Worm (Caenorhabditis elegans) whole organism, L1 larva: ENCODE measurements around the gene clec-179.

Experiments used
- C04F5.9 ChIP-seq: sonication (generic microtip); optimal IDR thresholded peaks from 2 replicates; lab custom pipeline; 2016; ENCODE audit warnings: missing genetic modification characterization, missing compliant biosample characterization
- F16B12.6 ChIP-seq: fragments of 150-350 bp; optimal IDR thresholded peaks from 2 replicates; lab custom pipeline; 2014; ENCODE audit warnings: missing biosample characterization, missing genetic modification characterization
- Y116A8C.19 ChIP-seq: sonication (generic microtip); optimal IDR thresholded peaks from 2 replicates; lab custom pipeline; 2016; ENCODE audit warnings: missing compliant biosample characterization, missing genetic modification characterization, borderline replicate concordance
- alr-1 ChIP-seq: fragments of 200-800 bp; sonication (Bioruptor generic); optimal IDR thresholded peaks from 2 replicates; lab custom pipeline; 2018; ENCODE audit warnings: borderline replicate concordance, mild to moderate bottlenecking, missing genetic modification characterization, missing compliant biosample characterization
- ama-1 ChIP-seq: fragments of 150-350 bp; optimal IDR thresholded peaks from 2 replicates; lab custom pipeline; 2014
- ceh-8 ChIP-seq: fragments of 200-800 bp; sonication (Bioruptor generic); optimal IDR thresholded peaks from 2 replicates; lab custom pipeline; 2018; ENCODE audit warnings: mild to moderate bottlenecking, missing genetic modification characterization, moderate library complexity, missing compliant biosample characterization
- ceh-88 ChIP-seq: fragments of 200-800 bp; sonication (Bioruptor generic); IDR thresholded peaks from 2 replicates; pipeline ENCODE4 v1.3.6; 2022; ENCODE audit warnings: missing genetic modification characterization, missing compliant biosample characterization
- ceh-90 ChIP-seq: sonication (generic microtip); optimal IDR thresholded peaks from 2 replicates; lab custom pipeline; 2016; ENCODE audit warnings: missing genetic modification characterization, missing compliant biosample characterization
- dsc-1 ChIP-seq: sonication (generic microtip); optimal IDR thresholded peaks from 2 replicates; lab custom pipeline; 2016; ENCODE audit warnings: mild to moderate bottlenecking, missing genetic modification characterization, missing compliant biosample characterization
- egl-27 ChIP-seq, 2 experiments: fragments of 150-350 bp in 1 of 2; sonication (generic microtip); optimal IDR thresholded peaks; 3 replicates each; lab custom pipeline; 2017 to 2018; ENCODE audit warnings: missing biosample characterization in 2 of 2, missing genetic modification characterization in 2 of 2, missing genetic modification reagents in 2 of 2
- elt-3 ChIP-seq, 6 experiments: fragments of 150-350 bp in 1 of 6; sonication (generic microtip); optimal IDR thresholded peaks; 2 replicates each; lab custom pipeline; 2017 to 2018; ENCODE audit warnings: missing biosample characterization in 6 of 6, missing genetic modification characterization in 6 of 6, inconsistent platforms in 1 of 6
- ets-5 ChIP-seq: fragments of 200-800 bp; sonication (Bioruptor generic); IDR thresholded peaks from 2 replicates; pipeline ENCODE4 v1.3.6; 2022; ENCODE audit warnings: missing genetic modification characterization, missing compliant biosample characterization
- fkh-10 ChIP-seq: sonication (generic microtip); optimal IDR thresholded peaks from 2 replicates; lab custom pipeline; 2017; ENCODE audit warnings: missing biosample characterization, missing genetic modification reagents, missing genetic modification characterization
- fkh-4 ChIP-seq: sonication (generic microtip); optimal IDR thresholded peaks from 2 replicates; lab custom pipeline; 2016; ENCODE audit warnings: missing compliant biosample characterization, missing genetic modification characterization, borderline replicate concordance
- fkh-8 ChIP-seq: sonication (generic microtip); optimal IDR thresholded peaks from 2 replicates; lab custom pipeline; 2016; ENCODE audit warnings: mild to moderate bottlenecking, missing genetic modification characterization, missing compliant biosample characterization
- fos-1 ChIP-seq: fragments of 150-350 bp; optimal IDR thresholded peaks from 2 replicates; lab custom pipeline; 2014; ENCODE audit warnings: missing biosample characterization, missing genetic modification characterization
- grh-1 ChIP-seq: fragments of 200-800 bp; sonication (Bioruptor generic); IDR thresholded peaks from 2 replicates; pipeline ENCODE4 v1.3.6; 2022; ENCODE audit warnings: missing genetic modification reagents, missing genetic modification characterization, missing compliant biosample characterization
- hlh-17 ChIP-seq: fragments of 200-800 bp; sonication (Bioruptor generic); optimal IDR thresholded peaks from 2 replicates; lab custom pipeline; 2018; ENCODE audit warnings: missing genetic modification characterization, mild to moderate bottlenecking, missing compliant biosample characterization, moderate library complexity, borderline replicate concordance
- hlh-4 ChIP-seq: sonication (generic microtip); optimal IDR thresholded peaks from 2 replicates; lab custom pipeline; 2016; ENCODE audit warnings: mild to moderate bottlenecking, missing genetic modification characterization, missing compliant biosample characterization
- isw-1 ChIP-seq: fragments of 200-800 bp; sonication (Bioruptor generic); IDR thresholded peaks from 2 replicates; pipeline ENCODE4 v1.3.6; 2022; ENCODE audit warnings: missing genetic modification characterization, missing compliant biosample characterization
- lin-15B ChIP-seq: fragments of 150-350 bp; sonication (generic microtip); optimal IDR thresholded peaks from 3 replicates; lab custom pipeline; 2014; ENCODE audit warnings: missing biosample characterization, missing genetic modification characterization
- lin-39 ChIP-seq: fragments of 150-350 bp; optimal IDR thresholded peaks from 2 replicates; lab custom pipeline; 2014; ENCODE audit warnings: missing biosample characterization, missing genetic modification reagents, missing genetic modification characterization
- lsy-2 ChIP-seq, 2 experiments: fragments of 150-350 bp; optimal IDR thresholded peaks; 2 replicates each; lab custom pipeline; 2014; ENCODE audit warnings: missing biosample characterization in 2 of 2, missing genetic modification characterization in 2 of 2
- mab-9 ChIP-seq: fragments of 200-800 bp; sonication (Bioruptor generic); IDR thresholded peaks from 2 replicates; pipeline ENCODE4 v1.3.6; 2022; ENCODE audit warnings: missing genetic modification reagents, missing genetic modification characterization, missing compliant biosample characterization
- mdl-1 ChIP-seq, 2 experiments: fragments of 150-350 bp; optimal IDR thresholded peaks; 2 replicates each; lab custom pipeline; 2014 to 2017; ENCODE audit warnings: missing biosample characterization in 2 of 2, missing genetic modification characterization in 2 of 2, inconsistent platforms in 1 of 2
- mef-2 ChIP-seq: fragments of 150-350 bp; optimal IDR thresholded peaks from 2 replicates; lab custom pipeline; 2014; ENCODE audit warnings: missing biosample characterization, missing genetic modification characterization
- mep-1 ChIP-seq: fragments of 150-350 bp; optimal IDR thresholded peaks from 2 replicates; lab custom pipeline; 2014; ENCODE audit warnings: missing biosample characterization, missing genetic modification characterization
- nhr-12 ChIP-seq: sonication (generic microtip); optimal IDR thresholded peaks from 2 replicates; lab custom pipeline; 2017; ENCODE audit warnings: missing biosample characterization, missing genetic modification characterization
- nhr-19 ChIP-seq: fragments of 200-800 bp; sonication (Bioruptor generic); conservative IDR thresholded peaks from 2 replicates; pipeline ENCODE4 v1.3.6; 2022; ENCODE audit warnings: missing genetic modification characterization, missing compliant biosample characterization
- nhr-28 ChIP-seq: fragments of 150-350 bp; optimal IDR thresholded peaks from 2 replicates; lab custom pipeline; 2014; ENCODE audit warnings: missing biosample characterization, missing genetic modification characterization
- nhr-47 ChIP-seq: sonication (generic microtip); optimal IDR thresholded peaks from 2 replicates; lab custom pipeline; 2016; ENCODE audit warnings: mild to moderate bottlenecking, missing genetic modification characterization, moderate library complexity, missing compliant biosample characterization
- nhr-71 ChIP-seq: sonication (generic microtip); optimal IDR thresholded peaks from 2 replicates; lab custom pipeline; 2016; ENCODE audit warnings: mild to moderate bottlenecking, missing genetic modification characterization, moderate library complexity, missing compliant biosample characterization
- nhr-76 ChIP-seq: sonication (generic microtip); optimal IDR thresholded peaks from 2 replicates; lab custom pipeline; 2017; ENCODE audit warnings: missing biosample characterization, missing genetic modification characterization
- nhr-85 ChIP-seq: sonication (generic microtip); peaks from one replicate; lab custom pipeline; 2016; ENCODE audit warnings: missing genetic modification characterization, inconsistent platforms, missing compliant biosample characterization
- nhr-90 ChIP-seq: sonication (generic microtip); optimal IDR thresholded peaks from 2 replicates; lab custom pipeline; 2016; ENCODE audit warnings: mild to moderate bottlenecking, missing genetic modification characterization, missing compliant biosample characterization; ENCODE audit not compliant: poor library complexity
- pax-3 ChIP-seq: fragments of 200-800 bp; sonication (Bioruptor generic); optimal IDR thresholded peaks from 2 replicates; lab custom pipeline; 2018; ENCODE audit warnings: mild to moderate bottlenecking, missing genetic modification characterization, moderate library complexity, missing compliant biosample characterization
- pqm-1 ChIP-seq: sonication (generic microtip); optimal IDR thresholded peaks from 3 replicates; lab custom pipeline; 2017; ENCODE audit warnings: missing biosample characterization, missing genetic modification characterization
- skn-1 ChIP-seq: fragments of 150-350 bp; optimal IDR thresholded peaks from 2 replicates; lab custom pipeline; 2014; ENCODE audit warnings: missing biosample characterization, missing genetic modification characterization
- snpc-4 ChIP-seq: fragments of 150-350 bp; optimal IDR thresholded peaks from 2 replicates; lab custom pipeline; 2014; ENCODE audit warnings: missing biosample characterization, missing genetic modification characterization
- snu-23 ChIP-seq: sonication (generic microtip); optimal IDR thresholded peaks from 2 replicates; lab custom pipeline; 2016; ENCODE audit warnings: missing genetic modification characterization, missing compliant biosample characterization
- sox-4 ChIP-seq: sonication (generic microtip); optimal IDR thresholded peaks from 2 replicates; lab custom pipeline; 2016; ENCODE audit warnings: missing genetic modification characterization, missing compliant biosample characterization
- sup-37 ChIP-seq: fragments of 200-800 bp; sonication (Bioruptor generic); optimal IDR thresholded peaks from 2 replicates; lab custom pipeline; 2018; ENCODE audit warnings: mild to moderate bottlenecking, missing genetic modification characterization, missing compliant biosample characterization
- swsn-7 ChIP-seq: sonication (generic microtip); optimal IDR thresholded peaks from 2 replicates; lab custom pipeline; 2016; ENCODE audit warnings: missing genetic modification characterization, missing compliant biosample characterization
- unc-130 ChIP-seq: fragments of 150-350 bp; optimal IDR thresholded peaks from 2 replicates; lab custom pipeline; 2017; ENCODE audit warnings: missing biosample characterization, missing genetic modification characterization, inconsistent platforms
- unc-30 ChIP-seq: sonication (generic microtip); optimal IDR thresholded peaks from 2 replicates; lab custom pipeline; 2017; ENCODE audit warnings: missing biosample characterization, missing genetic modification characterization
- unc-62 ChIP-seq: fragments of 150-350 bp; optimal IDR thresholded peaks from 2 replicates; lab custom pipeline; 2014; ENCODE audit warnings: missing biosample characterization, missing genetic modification reagents, missing genetic modification characterization
- unc-86 ChIP-seq: sonication (generic microtip); optimal IDR thresholded peaks from 2 replicates; lab custom pipeline; 2016; ENCODE audit warnings: missing genetic modification characterization, missing compliant biosample characterization
- unc-98 ChIP-seq: fragments of 200-800 bp; sonication (Bioruptor generic); IDR thresholded peaks from 2 replicates; pipeline ENCODE4 v1.3.6; 2022; ENCODE audit warnings: missing genetic modification characterization, missing compliant biosample characterization
- xbp-1 ChIP-seq: sonication (generic microtip); optimal IDR thresholded peaks from 2 replicates; lab custom pipeline; 2016; ENCODE audit warnings: missing genetic modification characterization, missing compliant biosample characterization
- zip-4 ChIP-seq: fragments of 200-800 bp; sonication (Bioruptor generic); optimal IDR thresholded peaks from 2 replicates; lab custom pipeline; 2018; ENCODE audit warnings: mild to moderate bottlenecking, missing genetic modification characterization, moderate library complexity, missing compliant biosample characterization
- ztf-11 ChIP-seq, 2 experiments: sonication (generic microtip); optimal IDR thresholded peaks; 2 replicates each; lab custom pipeline; 2016 to 2017; ENCODE audit warnings: missing genetic modification characterization in 2 of 2, missing biosample characterization in 1 of 2, missing compliant biosample characterization in 1 of 2

The clec-179 gene

ce11 chrIV:7166553-7166952, 17.9 kb downstream of the clec-179 start, which contains the start of gene C42D4.18 (continued):
- TF ChIP-seq elt-3 (tag; optimal IDR thresholded peaks at IDR 0.05; lab: Kevin White, UChicago), result no peak
- no peak for TF ChIP-seq ceh-88
- TF ChIP-seq nhr-76 (tag; lab: Kevin White, UChicago), result no peak
- peak; percentile 24 for TF ChIP-seq isw-1 (GFP tag; lab: Robert Waterston, UW)
- TF ChIP-seq ceh-8, result no peak
- TF ChIP-seq ztf-11 (tag; optimal IDR thresholded peaks at IDR 0.05; lab: Kevin White, UChicago), result no peak
- TF ChIP-seq fkh-8, result peak; percentile 37
- TF ChIP-seq xbp-1, result no peak
- peak; percentile 50 for TF ChIP-seq snu-23 (GFP tag; lab: Kevin White, UChicago)
- TF ChIP-seq nhr-47 (tag; lab: Kevin White, UChicago), result peak; percentile 38
- peak; percentile 16 for TF ChIP-seq F16B12.6 (tag; lab: Kevin White, UChicago)
- peak; percentile 36 to 44 for TF ChIP-seq lsy-2 (tag; optimal IDR thresholded peaks at IDR 0.05; lab: Kevin White, UChicago)
- TF ChIP-seq unc-130 (tag; lab: Kevin White, UChicago), result no peak
- peak; percentile 57 for TF ChIP-seq nhr-71 (tag; lab: Kevin White, UChicago)
- no peak for TF ChIP-seq ceh-90 (tag; lab: Kevin White, UChicago)
- TF ChIP-seq dsc-1 (tag; lab: Kevin White, UChicago), result peak; percentile 42
- TF ChIP-seq sox-4 (tag; lab: Kevin White, UChicago), result no peak
- no peak for TF ChIP-seq mef-2 (tag; lab: Kevin White, UChicago)
- TF ChIP-seq zip-4 (GFP tag; lab: Kevin White, UChicago), result no peak
- TF ChIP-seq egl-27 (tag; optimal IDR thresholded peaks at IDR 0.05; lab: Kevin White, UChicago), result no peak
- TF ChIP-seq swsn-7 (tag; lab: Kevin White, UChicago), result peak; percentile 25
- peak in 1 of 2 experiments; percentile 29 for TF ChIP-seq mdl-1 (tag; optimal IDR thresholded peaks at IDR 0.05; lab: Kevin White, UChicago)
- TF ChIP-seq ama-1 (lab: Kevin White, UChicago), result no peak
- no peak for TF ChIP-seq nhr-19 (GFP tag; lab: Robert Waterston, UW)
- no peak for TF ChIP-seq C04F5.9 (tag; lab: Kevin White, UChicago)
- TF ChIP-seq pax-3 (tag; lab: Kevin White, UChicago), result no peak
- TF ChIP-seq lin-15B (tag; lab: Kevin White, UChicago), result no peak
- TF ChIP-seq fkh-10 (GFP tag; lab: Kevin White, UChicago), result no peak
- TF ChIP-seq nhr-85 (tag; lab: Kevin White, UChicago), result peak; percentile 44

- TF ChIP-seq grh-1 (GFP tag; lab: Robert Waterston, UW) (no peak), fkh-8 (no peak), fkh-4 (tag; lab: Kevin White, UChicago) (no peak), unc-98 (GFP tag; lab: Robert Waterston, UW) (no peak), pqm-1 (tag; lab: Kevin White, UChicago) (no peak), hlh-17 (GFP tag; lab: Kevin White, UChicago) (no peak), unc-30 (no peak), nhr-19 (GFP tag; lab: Robert Waterston, UW) (no peak), sox-4 (tag; lab: Kevin White, UChicago) (no peak), lin-39 (tag; lab: Kevin White, UChicago) (no peak), hlh-4 (tag; lab: Kevin White, UChicago) (no peak), nhr-28 (tag; lab: Kevin White, UChicago) (no peak), snpc-4 (tag; lab: Kevin White, UChicago) (no peak), unc-62 (no peak), nhr-12 (tag; lab: Kevin White, UChicago) (no peak), sup-37 (GFP tag; lab: Kevin White, UChicago) (no peak), unc-86 (no peak), mab-9 (GFP tag; lab: Robert Waterston, UW) (no peak), ets-5 (no peak), nhr-90 (tag; lab: Kevin White, UChicago) (peak; percentile 5), fos-1 (no peak), Y116A8C.19 (tag; lab: Kevin White, UChicago) (no peak), skn-1 (tag; lab: Kevin White, UChicago) (peak; percentile 58), nhr-47 (tag; lab: Kevin White, UChicago) (peak; percentile 46), C04F5.9 (tag; lab: Kevin White, UChicago) (no peak), alr-1 (tag; lab: Kevin White, UChicago) (no peak), ceh-8 (no peak), mef-2 (tag; lab: Kevin White, UChicago) (no peak), unc-130 (tag; lab: Kevin White, UChicago) (no peak), mep-1 (tag; lab: Kevin White, UChicago) (peak; percentile 59), lsy-2 (tag; optimal IDR thresholded peaks at IDR 0.05; lab: Kevin White, UChicago) (peak; percentile 22 to 75), fkh-10 (GFP tag; lab: Kevin White, UChicago) (no peak)
Observed at ce11 chrIV:7165723-7166122, 18.8 kb downstream of the clec-179 start, which contains the start of gene rpc-1. Gene rpc-1 (minus strand): TSS chrIV:7165748.
